Worm (Caenorhabditis elegans) whole organism, midembryonic: ENCODE results near the gene act-1.

Experiments
- T22C8.4 ChIP-seq: fragments of 200-800 bp; sonication (Bioruptor generic); IDR thresholded peaks from 2 replicates; pipeline ENCODE4 v1.3.6; 2022; ENCODE audit warnings: missing genetic modification characterization, missing compliant biosample characterization
- cog-1 ChIP-seq: sonication (generic microtip); optimal IDR thresholded peaks from 2 replicates; lab custom pipeline; 2016; ENCODE audit warnings: missing genetic modification characterization, missing compliant biosample characterization

ce11 chrV:11033241-11033640 lies 47.6 kb upstream of the act-1 start:
- TF ChIP-seq cog-1 (tag; lab: Kevin White, UChicago): no peak
- no peak for TF ChIP-seq T22C8.4 (GFP tag; lab: Robert Waterston, UW)
